Fruit fly (Drosophila melanogaster) whole organism, wandering third instar larva: ENCODE data around the gene Ndfip.
A peak's percentile ranks its signal among the peaks of the same experiment; 100 is the strongest.

Experiments
- Abd-B ChIP-seq: fragments of >200 bp; optimal IDR thresholded peaks from 2 replicates; lab custom pipeline; 2017; ENCODE audit warnings: missing biosample characterization, missing genetic modification characterization
- CG32264 ChIP-seq: fragments of 200-800 bp; sonication (Bioruptor generic); optimal IDR thresholded peaks from 2 replicates; lab custom pipeline; 2016; ENCODE audit warnings: missing biosample characterization, missing genetic modification characterization
- CG9705 ChIP-seq: fragments of 200-800 bp; sonication (Bioruptor generic); optimal IDR thresholded peaks from 2 replicates; lab custom pipeline; 2018; ENCODE audit warnings: missing biosample characterization, mild to moderate bottlenecking, missing genetic modification characterization
- CrebA ChIP-seq: fragments of 200-800 bp; sonication (Bioruptor generic); optimal IDR thresholded peaks from 2 replicates; lab custom pipeline; 2016; ENCODE audit warnings: missing biosample characterization, mild to moderate bottlenecking, missing genetic modification characterization, borderline replicate concordance
- Dfd ChIP-seq: fragments of >200 bp; optimal IDR thresholded peaks from 2 replicates; lab custom pipeline; 2017; ENCODE audit warnings: missing biosample characterization, missing genetic modification characterization
- Dif ChIP-seq: fragments of 200-275, 200-300 bp; sonication (Bioruptor generic); optimal IDR thresholded peaks from 2 replicates; lab custom pipeline; 2018; ENCODE audit warnings: missing biosample characterization, missing genetic modification characterization; ENCODE audit not compliant: partially characterized antibody
- GATAd ChIP-seq: sonication (Bioruptor generic); optimal IDR thresholded peaks from 2 replicates; lab custom pipeline; 2016; ENCODE audit warnings: missing biosample characterization, missing genetic modification characterization
- HLH106 ChIP-seq: fragments of 200-800 bp; optimal IDR thresholded peaks from 3 replicates; lab custom pipeline; 2019; ENCODE audit warnings: missing biosample characterization, mild to moderate bottlenecking, missing genetic modification characterization, moderate library complexity
- Hnf4 ChIP-seq: fragments of 200-800 bp; sonication (Bioruptor generic); optimal IDR thresholded peaks from 2 replicates; lab custom pipeline; 2016; ENCODE audit warnings: missing biosample characterization, mild to moderate bottlenecking, missing genetic modification characterization
- Hr78 ChIP-seq: fragments of >200 bp; optimal IDR thresholded peaks from 2 replicates; lab custom pipeline; 2017; ENCODE audit warnings: missing biosample characterization, missing genetic modification characterization
- Hr83 ChIP-seq: fragments of 200-300 bp; sonication (Bioruptor generic); optimal IDR thresholded peaks from 2 replicates; lab custom pipeline; 2016; ENCODE audit warnings: missing biosample characterization, mild to moderate bottlenecking, missing genetic modification characterization, moderate library complexity; ENCODE audit not compliant: poor library complexity, severe bottlenecking
- Jra ChIP-seq: sonication (Bioruptor generic); optimal IDR thresholded peaks from 2 replicates; lab custom pipeline; 2016; ENCODE audit warnings: missing biosample characterization, missing genetic modification characterization
- Mio ChIP-seq: sonication (Bioruptor generic); optimal IDR thresholded peaks from 2 replicates; lab custom pipeline; 2016; ENCODE audit warnings: missing biosample characterization, missing genetic modification characterization
- Myc ChIP-seq: fragments of >200 bp; optimal IDR thresholded peaks from 2 replicates; lab custom pipeline; 2017
- N ChIP-seq: fragments of >200 bp; optimal IDR thresholded peaks from 2 replicates; lab custom pipeline; 2018; ENCODE audit warnings: missing biosample characterization, missing external identifiers, missing genetic modification characterization
- OdsH ChIP-seq: fragments of 200-800 bp; sonication (Bioruptor generic); optimal IDR thresholded peaks from 2 replicates; lab custom pipeline; 2016; ENCODE audit warnings: missing biosample characterization, mild to moderate bottlenecking, missing genetic modification characterization
- Rel ChIP-seq, 2 experiments: fragments of 200-800 bp; sonication (Bioruptor generic) in 1 of 2; optimal IDR thresholded peaks; 2 replicates in 1 of 2; 3 replicates in 1 of 2; lab custom pipeline; 2016 to 2019; ENCODE audit warnings: mild to moderate bottlenecking in 2 of 2, missing biosample characterization in 2 of 2, missing genetic modification characterization in 2 of 2, moderate library complexity in 1 of 2
- Sp1 ChIP-seq: fragments of 200-800 bp; sonication (Bioruptor generic); optimal IDR thresholded peaks from 3 replicates; lab custom pipeline; 2019; ENCODE audit warnings: missing biosample characterization, mild to moderate bottlenecking, missing genetic modification characterization, moderate library complexity
- Vsx2 ChIP-seq: fragments of 200-300, 225-300 bp; sonication (Bioruptor generic); optimal IDR thresholded peaks from 2 replicates; lab custom pipeline; 2018; ENCODE audit warnings: missing biosample characterization, missing genetic modification characterization; ENCODE audit not compliant: partially characterized antibody
- br ChIP-seq: fragments of 200-800 bp; sonication (Bioruptor generic); optimal IDR thresholded peaks from 2 replicates; lab custom pipeline; 2016; ENCODE audit warnings: missing biosample characterization, missing genetic modification characterization
- brk ChIP-seq: fragments of 200-800 bp; sonication (Bioruptor generic); optimal IDR thresholded peaks from 2 replicates; lab custom pipeline; 2016; ENCODE audit warnings: missing biosample characterization, mild to moderate bottlenecking, missing genetic modification characterization
- dmrt93B ChIP-seq: fragments of 200-800 bp; sonication (Bioruptor generic); optimal IDR thresholded peaks from 2 replicates; lab custom pipeline; 2018; ENCODE audit warnings: missing biosample characterization, mild to moderate bottlenecking, missing genetic modification characterization
- dsf ChIP-seq: sonication (Bioruptor generic); optimal IDR thresholded peaks from 2 replicates; lab custom pipeline; 2016; ENCODE audit warnings: missing biosample characterization, missing genetic modification characterization, borderline replicate concordance
- ey ChIP-seq: fragments of 200-800 bp; sonication (Bioruptor generic); optimal IDR thresholded peaks from 2 replicates; lab custom pipeline; 2016; ENCODE audit warnings: missing biosample characterization, missing genetic modification characterization
- foxo ChIP-seq, 2 experiments: fragments of 200-800 bp; sonication (Bioruptor generic); optimal IDR thresholded peaks; 2 replicates in 1 of 2; 3 replicates in 1 of 2; lab custom pipeline; 2016 to 2017; ENCODE audit warnings: missing biosample characterization in 2 of 2, missing genetic modification characterization in 2 of 2
- fru ChIP-seq: fragments of 200-800 bp; sonication (Bioruptor generic); optimal IDR thresholded peaks from 3 replicates; lab custom pipeline; 2016; ENCODE audit warnings: missing biosample characterization, mild to moderate bottlenecking, missing genetic modification characterization
- h ChIP-seq: fragments of 200-800 bp; sonication (Bioruptor generic); optimal IDR thresholded peaks from 3 replicates; lab custom pipeline; 2016; ENCODE audit warnings: missing biosample characterization, mild to moderate bottlenecking, missing genetic modification characterization
- jim ChIP-seq: fragments of 175-275, 200-325 bp; sonication (Bioruptor generic); optimal IDR thresholded peaks from 2 replicates; lab custom pipeline; 2016; ENCODE audit warnings: missing biosample characterization, mild to moderate bottlenecking, missing genetic modification characterization
- lola ChIP-seq: fragments of >200 bp; optimal IDR thresholded peaks from 2 replicates; lab custom pipeline; 2017; ENCODE audit warnings: missing biosample characterization, missing genetic modification characterization
- pan ChIP-seq: fragments of >200 bp; optimal IDR thresholded peaks from 2 replicates; lab custom pipeline; 2017
- psq ChIP-seq: fragments of 200-800 bp; sonication (Bioruptor generic); optimal IDR thresholded peaks from 3 replicates; lab custom pipeline; 2017; ENCODE audit warnings: missing biosample characterization, mild to moderate bottlenecking, missing genetic modification characterization, moderate library complexity
- rgr ChIP-seq: fragments of 200-800 bp; sonication (Bioruptor generic); optimal IDR thresholded peaks from 3 replicates; lab custom pipeline; 2016; ENCODE audit warnings: missing biosample characterization, mild to moderate bottlenecking, missing genetic modification characterization
- sage ChIP-seq: fragments of 200-800 bp; sonication (Bioruptor generic); optimal IDR thresholded peaks from 2 replicates; lab custom pipeline; 2016; ENCODE audit warnings: missing biosample characterization, mild to moderate bottlenecking, missing genetic modification characterization
- sv ChIP-seq: fragments of 200-800 bp; sonication (Bioruptor generic); optimal IDR thresholded peaks from 3 replicates; lab custom pipeline; 2016; ENCODE audit warnings: missing biosample characterization, missing genetic modification characterization
- tai ChIP-seq: sonication (Bioruptor generic); optimal IDR thresholded peaks from 2 replicates; lab custom pipeline; 2016; ENCODE audit warnings: missing biosample characterization, missing genetic modification characterization
- usp ChIP-seq: fragments of >200 bp; optimal IDR thresholded peaks from 2 replicates; lab custom pipeline; 2017; ENCODE audit warnings: missing biosample characterization, missing genetic modification characterization
- woc ChIP-seq: sonication (Bioruptor generic); optimal IDR thresholded peaks from 2 replicates; lab custom pipeline; 2016; ENCODE audit warnings: missing biosample characterization, mild to moderate bottlenecking, missing genetic modification characterization

Ndfip gene

dm6 chr3L:17653701-17654667 lies at the start of gene Ndfip, which contains the start of the genes Krn and CG7484:
Gene Ndfip, minus strand, starts transcription at chr3L:17654280.
Gene Krn, minus strand, starts transcription at chr3L:17654280.
Gene CG7484, plus strand, starts transcription at chr3L:17654617.
- TF ChIP-seq Hr83 = peak; percentile 81
- TF ChIP-seq woc (GFP tag; lab: Kevin White, UChicago) = peak; percentile 89
- TF ChIP-seq sage (GFP tag; lab: Kevin White, UChicago) = peak; percentile 39
- TF ChIP-seq Jra (GFP tag; lab: Kevin White, UChicago) = peak; percentile 74
- peak; percentile 76 for TF ChIP-seq OdsH (GFP tag; lab: Kevin White, UChicago)
- TF ChIP-seq lola (GFP tag; lab: Kevin White, UChicago) = no peak
- peak; percentile 26 for TF ChIP-seq CG32264 (GFP tag; lab: Kevin White, UChicago)
- TF ChIP-seq dsf = peak; percentile 78
- TF ChIP-seq brk = peak; percentile 82
- TF ChIP-seq jim (GFP tag; lab: Kevin White, UChicago) = no peak
- TF ChIP-seq Mio = no peak
- peak; percentile 88 for TF ChIP-seq Hnf4 (GFP tag; lab: Kevin White, UChicago)
- peak; percentile 95 for TF ChIP-seq HLH106 (tag; lab: Kevin White, UChicago)
- TF ChIP-seq Dif (GFP tag; lab: Kevin White, UChicago) = no peak
- TF ChIP-seq br (GFP tag; lab: Kevin White, UChicago) = peak; percentile 78
- no peak for TF ChIP-seq Myc (lab: Kevin White, UChicago)
- TF ChIP-seq Vsx2 = no peak
- peak; percentile 89 for TF ChIP-seq dmrt93B (GFP tag; lab: Kevin White, UChicago)
- peak; percentile 86 for TF ChIP-seq fru
- peak; percentile 80 for TF ChIP-seq psq (GFP tag; lab: Kevin White, UChicago)
- peak; percentile 90 for TF ChIP-seq tai (GFP tag; lab: Kevin White, UChicago)
- TF ChIP-seq N (GFP tag; lab: Kevin White, UChicago) = no peak
- TF ChIP-seq Hr78 (GFP tag; lab: Kevin White, UChicago) = no peak
- no peak for TF ChIP-seq Abd-B
- TF ChIP-seq GATAd (GFP tag; lab: Kevin White, UChicago) = peak; percentile 79
- peak; percentile 68 for TF ChIP-seq sv (GFP tag; lab: Kevin White, UChicago)
- peak; percentile 91 for TF ChIP-seq h
- TF ChIP-seq pan (lab: Kevin White, UChicago) = no peak
- TF ChIP-seq foxo (GFP tag; optimal IDR thresholded peaks at IDR 0.05; lab: Kevin White, UChicago) = peak in 1 of 2 experiments; percentile 93
- peak; percentile 50 for TF ChIP-seq Dfd (GFP tag; lab: Kevin White, UChicago)
- peak; percentile 90 for TF ChIP-seq CG9705 (GFP tag; lab: Kevin White, UChicago)
- TF ChIP-seq usp (GFP tag; lab: Kevin White, UChicago) = no peak
- peak; percentile 91 for TF ChIP-seq rgr (GFP tag; lab: Kevin White, UChicago)
- peak; percentile 91 for TF ChIP-seq Sp1 (GFP tag; lab: Kevin White, UChicago)
- peak; percentile 85 for TF ChIP-seq ey (GFP tag; lab: Kevin White, UChicago)
- no peak for TF ChIP-seq CrebA (GFP tag; lab: Kevin White, UChicago)
- peak; percentile 1 for TF ChIP-seq Rel (GFP tag; optimal IDR thresholded peaks at IDR 0.05; lab: Kevin White, UChicago)
- peak; percentile 71 for TF ChIP-seq Rel (tag; optimal IDR thresholded peaks at IDR 0.05; lab: Kevin White, UChicago)

dm6 chr3L:17689579-17690191 lies 35.6 kb upstream of the Ndfip start, which contains the start of gene Ccn:
Gene Ccn, plus strand, starts transcription at chr3L:17690015.
- TF ChIP-seq Abd-B (no peak), dmrt93B (GFP tag; lab: Kevin White, UChicago) (no peak), Rel (GFP tag; optimal IDR thresholded peaks at IDR 0.05; lab: Kevin White, UChicago) (no peak), Rel (tag; optimal IDR thresholded peaks at IDR 0.05; lab: Kevin White, UChicago) (no peak), sv (GFP tag; lab: Kevin White, UChicago) (no peak), OdsH (GFP tag; lab: Kevin White, UChicago) (no peak), Sp1 (GFP tag; lab: Kevin White, UChicago) (no peak), Mio (no peak), Dif (GFP tag; lab: Kevin White, UChicago) (no peak), pan (lab: Kevin White, UChicago) (no peak), tai (GFP tag; lab: Kevin White, UChicago) (no peak), jim (GFP tag; lab: Kevin White, UChicago) (no peak), GATAd (GFP tag; lab: Kevin White, UChicago) (no peak), Myc (lab: Kevin White, UChicago) (no peak), sage (GFP tag; lab: Kevin White, UChicago) (no peak), foxo (GFP tag; optimal IDR thresholded peaks at IDR 0.05; lab: Kevin White, UChicago) (no peak)
- TF ChIP-seq, all 38 proteins: peak for 0
